Worm (Caenorhabditis elegans): ENCODE measurements around the gene eef-1G.

Gene eef-1G

ce11 chrV:11013179-11013578 is 47.7 kb downstream of the eef-1G start:
- TF ChIP-seq athp-1 (tag; optimal IDR thresholded peaks at IDR 0.05) (no peak), rpc-1 (optimal IDR thresholded peaks at IDR 0.05) (no peak), rpc-1 (tag; optimal IDR thresholded peaks at IDR 0.05) (no peak), aptf-3 (GFP tag; IDR thresholded peaks at IDR 0.05) (no peak), mel-28 (tag; optimal IDR thresholded peaks at IDR 0.05; ENCODE audit: borderline replicate concordance) (no peak), B0035.1 (tag; optimal IDR thresholded peaks at IDR 0.05) (no peak), akir-1 (GFP tag; optimal IDR thresholded peaks at IDR 0.05) (no peak), him-1 (tag; optimal IDR thresholded peaks at IDR 0.05) (no peak), efl-1 (GFP tag; optimal IDR thresholded peaks at IDR 0.05) (no peak)

DNA sequence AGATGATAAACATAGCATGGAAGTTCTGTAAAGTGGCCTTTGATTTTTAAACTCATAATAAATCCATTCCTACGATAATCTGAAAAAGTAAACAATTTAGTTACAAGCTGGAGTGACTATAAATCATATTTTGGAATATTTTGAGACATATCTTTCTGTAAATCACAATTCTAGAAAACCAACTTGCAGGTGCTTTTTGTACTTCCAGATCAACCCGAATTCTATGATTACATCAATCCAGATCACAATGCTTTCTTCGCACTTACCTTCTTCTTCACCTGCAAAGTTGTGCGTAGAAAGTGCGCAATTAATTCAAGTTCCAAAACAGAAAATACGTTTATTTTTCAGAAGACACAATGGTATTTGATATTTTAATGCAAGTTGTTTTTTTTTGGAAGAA is 49.2 kb downstream of the eef-1G start:
- TF ChIP-seq egl-44 (GFP tag; IDR thresholded peaks at IDR 0.05) (no peak), ceh-100 (GFP tag; IDR thresholded peaks at IDR 0.05) (no peak), madf-3 (GFP tag; IDR thresholded peaks at IDR 0.05) (no peak), ceh-27 (GFP tag; optimal IDR thresholded peaks at IDR 0.05) (no peak), mcd-1 (GFP tag; IDR thresholded peaks at IDR 0.05) (no peak), K11D2.4 (GFP tag; IDR thresholded peaks at IDR 0.05) (no peak), snpc-1.3 (tag; optimal IDR thresholded peaks at IDR 0.05; ENCODE audit: insufficient read depth) (no peak), nhr-80 (tag; optimal IDR thresholded peaks at IDR 0.05) (no peak), zfh-2 (GFP tag; conservative IDR thresholded peaks at IDR 0.05) (no peak), sea-2 (GFP tag; IDR thresholded peaks at IDR 0.05) (no peak), xnd-1 (tag; optimal IDR thresholded peaks at IDR 0.05) (no peak), lin-54 (GFP tag; optimal IDR thresholded peaks at IDR 0.05) (no peak), F57A8.1 (GFP tag; optimal IDR thresholded peaks at IDR 0.05) (no peak), K12H6.12 (tag; optimal IDR thresholded peaks at IDR 0.05) (no peak), lag-1 (GFP tag; IDR thresholded peaks at IDR 0.05) (no peak), dpff-1 (tag; optimal IDR thresholded peaks at IDR 0.05) (no peak), pbrm-1 (GFP tag; IDR thresholded peaks at IDR 0.05) (no peak), F52B5.7 (tag; optimal IDR thresholded peaks at IDR 0.05) (no peak), unc-62 (GFP tag; optimal IDR thresholded peaks at IDR 0.05) (no peak), nhr-179 (tag; optimal IDR thresholded peaks at IDR 0.05) (no peak)

DNA sequence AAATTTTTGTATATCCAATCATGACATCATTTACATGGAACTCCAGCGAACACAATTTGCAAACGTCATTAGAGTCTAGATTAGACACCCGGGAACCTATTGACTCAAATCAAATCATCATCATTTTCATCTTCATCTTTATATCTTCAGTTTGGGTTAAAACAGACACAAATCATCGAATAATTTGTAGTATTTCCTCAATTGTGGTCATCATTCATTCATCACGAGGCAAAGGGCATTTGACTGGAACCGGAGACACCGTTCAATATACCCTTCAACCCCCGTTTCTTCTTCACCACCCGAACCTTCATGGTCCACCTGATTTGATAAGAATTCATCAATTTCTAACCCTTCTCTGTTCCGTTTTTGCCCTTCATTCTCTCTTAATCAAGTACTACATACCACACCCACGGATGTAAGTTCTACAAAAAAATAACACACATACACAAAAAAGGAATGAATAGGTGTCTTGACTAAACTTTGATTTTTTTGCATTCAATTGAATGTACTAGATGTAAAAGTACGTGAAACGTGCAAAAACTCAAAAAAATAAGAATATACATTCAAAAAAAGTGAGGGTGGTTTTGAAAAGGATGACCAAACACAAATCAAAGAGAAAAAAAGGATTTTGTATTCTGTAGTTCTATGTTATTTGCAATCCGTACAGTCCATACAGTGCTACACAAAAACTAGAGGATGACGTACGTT is 51.5 kb downstream of the eef-1G start:
- TF ChIP-seq Y56A3A.18 (GFP tag; IDR thresholded peaks at IDR 0.05) (no peak), gei-17 (GFP tag; optimal IDR thresholded peaks at IDR 0.05) (no peak), efl-1 (GFP tag; optimal IDR thresholded peaks at IDR 0.05) (no peak), mxl-1 (tag; optimal IDR thresholded peaks at IDR 0.05) (no peak), xnd-1 (tag; optimal IDR thresholded peaks at IDR 0.05) (no peak), zfh-2 (GFP tag; conservative IDR thresholded peaks at IDR 0.05) (no peak), cebp-2 (GFP tag; IDR thresholded peaks at IDR 0.05) (no peak), lsl-1 (GFP tag; optimal IDR thresholded peaks at IDR 0.05) (no peak), ama-1 (optimal IDR thresholded peaks at IDR 0.05) (no peak), ama-1 (GFP tag; optimal IDR thresholded peaks at IDR 0.05) (no peak), dpl-1 (GFP tag; optimal IDR thresholded peaks at IDR 0.05) (no peak), ztf-18 (tag; optimal IDR thresholded peaks at IDR 0.05) (no peak), athp-1 (tag; optimal IDR thresholded peaks at IDR 0.05) (no peak), B0019.2 (GFP tag; conservative IDR thresholded peaks at IDR 0.05) (no peak), aptf-2 (GFP tag; conservative IDR thresholded peaks at IDR 0.05) (no peak)

Data from whole organism, young adult.